Worm (Caenorhabditis elegans): ENCODE measurements around the gene bcmo-2.

ce11 chrII:3956744-3957143 lies 46.1 kb upstream of the bcmo-2 start:
- TF ChIP-seq fkh-10 (GFP tag; optimal IDR thresholded peaks at IDR 0.05), result no peak
- no peak for TF ChIP-seq nhr-12 (tag; optimal IDR thresholded peaks at IDR 0.05)
